Fruit fly (Drosophila melanogaster) whole organism, embryonic: ENCODE measurements around the gene CG43332.

Source experiments
- Aef1 ChIP-seq: fragments of 200-800 bp; sonication (Bioruptor generic); IDR thresholded peaks from 3 replicates; pipeline ENCODE4 v1.3.6; 2022; ENCODE audit warnings: missing biosample characterization, missing genetic modification characterization
- Blimp-1 ChIP-seq: fragments of 200-800 bp; sonication (Bioruptor generic); optimal IDR thresholded peaks from 3 replicates; lab custom pipeline; 2018; ENCODE audit warnings: missing biosample characterization, missing genetic modification characterization, mild to moderate bottlenecking, moderate library complexity, missing genetic modification reagents
- CG11247 ChIP-seq: fragments of 200-800 bp; sonication (Bioruptor generic); IDR thresholded peaks from 2 replicates; pipeline ENCODE4 v1.3.6; 2022; ENCODE audit warnings: missing biosample characterization, missing genetic modification characterization
- CG11560 ChIP-seq: fragments of 200-800 bp; sonication (Bioruptor generic); IDR thresholded peaks from 3 replicates; pipeline ENCODE4 v1.3.6; 2022; ENCODE audit warnings: missing biosample characterization, missing genetic modification characterization
- CG12071 ChIP-seq: fragments of 200-800 bp; sonication (Bioruptor generic); optimal IDR thresholded peaks from 3 replicates; lab custom pipeline; 2018; ENCODE audit warnings: missing biosample characterization, mild to moderate bottlenecking, missing genetic modification characterization
- CG12236 ChIP-seq: fragments of 200-800 bp; sonication (Bioruptor generic); optimal IDR thresholded peaks from 2 replicates; lab custom pipeline; 2016; ENCODE audit warnings: missing biosample characterization, missing genetic modification characterization
- CG12659 ChIP-seq: fragments of 200-800 bp; sonication (Bioruptor generic); optimal IDR thresholded peaks from 3 replicates; lab custom pipeline; 2017; ENCODE audit warnings: mild to moderate bottlenecking, missing biosample characterization, missing genetic modification reagents, missing genetic modification characterization
- CG13775 ChIP-seq: fragments of 200-800 bp; sonication (Bioruptor generic); optimal IDR thresholded peaks from 3 replicates; lab custom pipeline; 2017; ENCODE audit warnings: missing biosample characterization, mild to moderate bottlenecking, missing genetic modification characterization
- CG14014 ChIP-seq: fragments of 200-800 bp; sonication (Bioruptor generic); IDR thresholded peaks from 2 replicates; pipeline ENCODE4 v1.3.6; 2022; ENCODE audit warnings: missing biosample characterization, missing genetic modification characterization
- CG15601 ChIP-seq: fragments of 200-800 bp; sonication (Bioruptor generic); optimal IDR thresholded peaks from 3 replicates; lab custom pipeline; 2019; ENCODE audit warnings: missing biosample characterization, mild to moderate bottlenecking, missing genetic modification characterization, moderate library complexity
- CG17612 ChIP-seq: fragments of 200-800 bp; sonication (Bioruptor generic); IDR thresholded peaks from 2 replicates; pipeline ENCODE4 v1.3.6; 2022; ENCODE audit warnings: missing biosample characterization, missing genetic modification characterization
- CG1792 ChIP-seq: fragments of 200-800 bp; sonication (Bioruptor generic); optimal IDR thresholded peaks from 2 replicates; lab custom pipeline; 2016; ENCODE audit warnings: missing biosample characterization, missing genetic modification characterization
- CG2875 ChIP-seq: fragments of 200-800 bp; sonication (Bioruptor generic); optimal IDR thresholded peaks from 2 replicates; lab custom pipeline; 2017; ENCODE audit warnings: missing biosample characterization, mild to moderate bottlenecking, missing genetic modification characterization, missing genetic modification reagents
- CG31224 ChIP-seq: fragments of 200-800 bp; sonication (Bioruptor generic); IDR thresholded peaks from 2 replicates; pipeline ENCODE4 v1.3.6; 2022; ENCODE audit warnings: missing biosample characterization, missing genetic modification characterization
- CG31365 ChIP-seq: fragments of 200-800 bp; sonication (Bioruptor generic); optimal IDR thresholded peaks from 2 replicates; lab custom pipeline; 2018; ENCODE audit warnings: missing biosample characterization, mild to moderate bottlenecking, missing genetic modification characterization
- CG3847 ChIP-seq: fragments of 200-800 bp; sonication (Bioruptor generic); IDR thresholded peaks from 2 replicates; pipeline ENCODE4 v1.3.6; 2022; ENCODE audit warnings: missing biosample characterization, missing genetic modification characterization
- CG7357 ChIP-seq: fragments of 200-800 bp; sonication (Bioruptor generic); IDR thresholded peaks from 3 replicates; pipeline ENCODE4 v1.3.6; 2022; ENCODE audit warnings: missing biosample characterization, missing genetic modification characterization
- CG7745 ChIP-seq: fragments of 200-800 bp; sonication (Bioruptor generic); optimal IDR thresholded peaks from 2 replicates; lab custom pipeline; 2018; ENCODE audit warnings: missing biosample characterization, mild to moderate bottlenecking, missing genetic modification characterization, moderate library complexity
- CG7839 ChIP-seq: fragments of 200-800 bp; sonication (Bioruptor generic); optimal IDR thresholded peaks from 3 replicates; lab custom pipeline; 2018; ENCODE audit warnings: missing biosample characterization, mild to moderate bottlenecking, missing genetic modification characterization, moderate library complexity
- CG7963 ChIP-seq: fragments of 200-800 bp; sonication (Bioruptor generic); IDR thresholded peaks from 3 replicates; pipeline ENCODE4 v1.3.6; 2022; ENCODE audit warnings: missing biosample characterization, missing genetic modification characterization; ENCODE audit not compliant: partially characterized antibody
- CG9876 ChIP-seq: fragments of 200-800 bp; sonication (Bioruptor generic); optimal IDR thresholded peaks from 2 replicates; lab custom pipeline; 2016; ENCODE audit warnings: missing biosample characterization, missing genetic modification characterization
- CrebB ChIP-seq: fragments of 200-800 bp; sonication (Bioruptor generic); optimal IDR thresholded peaks from 3 replicates; lab custom pipeline; 2018; ENCODE audit warnings: missing biosample characterization, mild to moderate bottlenecking, missing genetic modification characterization
- Dbx ChIP-seq: fragments of 200-800 bp; sonication (Bioruptor generic); IDR thresholded peaks from 3 replicates; pipeline ENCODE4 v1.3.6; 2022; ENCODE audit warnings: missing biosample characterization, missing genetic modification characterization
- Dip2 ChIP-seq: fragments of 200-800 bp; sonication (Bioruptor generic); IDR thresholded peaks from 2 replicates; pipeline ENCODE4 v1.3.6; 2022; ENCODE audit warnings: missing biosample characterization, missing genetic modification characterization
- Ets65A ChIP-seq: fragments of 200-800 bp; sonication (Bioruptor generic); peaks from one replicate; lab custom pipeline; 2016; ENCODE audit warnings: missing biosample characterization, missing genetic modification characterization
- H2.0 ChIP-seq: fragments of 200-800 bp; sonication (Bioruptor generic); IDR thresholded peaks from 2 replicates; pipeline ENCODE4 v1.3.6; 2022; ENCODE audit warnings: missing biosample characterization, missing genetic modification characterization
- Hand ChIP-seq: fragments of 200-800 bp; sonication (Bioruptor generic); optimal IDR thresholded peaks from 2 replicates; lab custom pipeline; 2017; ENCODE audit warnings: mild to moderate bottlenecking, missing biosample characterization, missing genetic modification reagents, missing genetic modification characterization
- MESR4 ChIP-seq: fragments of 200-800 bp; sonication (Bioruptor generic); optimal IDR thresholded peaks from 2 replicates; lab custom pipeline; 2018; ENCODE audit warnings: missing biosample characterization, mild to moderate bottlenecking, missing genetic modification characterization, moderate library complexity
- Oaz ChIP-seq: fragments of 200-800 bp; sonication (Bioruptor generic); IDR thresholded peaks from 2 replicates; pipeline ENCODE4 v1.3.6; 2022; ENCODE audit warnings: missing biosample characterization, missing genetic modification characterization
- Optix ChIP-seq: fragments of 200-800 bp; sonication (Bioruptor generic); IDR thresholded peaks from 3 replicates; pipeline ENCODE4 v1.3.6; 2022; ENCODE audit warnings: missing biosample characterization, missing genetic modification characterization
- Scr ChIP-seq: fragments of 200-800 bp; sonication (Bioruptor generic); IDR thresholded peaks from 2 replicates; pipeline ENCODE4 v1.3.6; 2022; ENCODE audit warnings: missing biosample characterization, missing genetic modification characterization; ENCODE audit not compliant: partially characterized antibody
- Sin3A ChIP-seq: fragments of >200 bp; optimal IDR thresholded peaks from 2 replicates; lab custom pipeline; 2018
- Sox102F ChIP-seq: fragments of 200-800 bp; sonication (Bioruptor generic); optimal IDR thresholded peaks from 2 replicates; lab custom pipeline; 2018; ENCODE audit warnings: missing biosample characterization, mild to moderate bottlenecking, missing genetic modification characterization, moderate library complexity
- Sry-δ ChIP-seq: fragments of 200-800 bp; sonication (Bioruptor generic); optimal IDR thresholded peaks from 2 replicates; lab custom pipeline; 2016; ENCODE audit warnings: missing biosample characterization, missing genetic modification characterization
- Xrp1 ChIP-seq: fragments of 200-800 bp; sonication (Bioruptor generic); IDR thresholded peaks from 2 replicates; pipeline ENCODE4 v1.3.6; 2022; ENCODE audit warnings: missing biosample characterization, missing genetic modification characterization
- al ChIP-seq: fragments of 200-800 bp; sonication (Bioruptor generic); IDR thresholded peaks from 2 replicates; pipeline ENCODE4 v1.3.6; 2022; ENCODE audit warnings: missing biosample characterization, missing genetic modification characterization
- cad ChIP-seq: fragments of >200 bp; optimal IDR thresholded peaks from 2 replicates; lab custom pipeline; 2017; ENCODE audit warnings: missing biosample characterization, missing genetic modification characterization
- caup ChIP-seq: fragments of 200-800 bp; sonication (Bioruptor generic); optimal IDR thresholded peaks from 3 replicates; lab custom pipeline; 2017; ENCODE audit warnings: missing biosample characterization, mild to moderate bottlenecking, missing genetic modification characterization, moderate library complexity; ENCODE audit not compliant: severe bottlenecking
- ci ChIP-seq: fragments of 200-800 bp; sonication (Bioruptor generic); IDR thresholded peaks from 3 replicates; pipeline ENCODE4 v1.3.6; 2022; ENCODE audit warnings: missing biosample characterization, missing genetic modification characterization
- cwo ChIP-seq: fragments of 200-800 bp; sonication (Bioruptor generic); optimal IDR thresholded peaks from 3 replicates; lab custom pipeline; 2017; ENCODE audit warnings: missing biosample characterization, missing genetic modification characterization, mild to moderate bottlenecking, moderate library complexity, missing genetic modification reagents
- dimm ChIP-seq: fragments of 200-800 bp; sonication (Bioruptor generic); IDR thresholded peaks from 2 replicates; pipeline ENCODE4 v1.3.6; 2022; ENCODE audit warnings: missing biosample characterization, missing genetic modification characterization
- exex ChIP-seq: fragments of 200-800 bp; sonication (Bioruptor generic); optimal IDR thresholded peaks from 4 replicates; lab custom pipeline; 2018; ENCODE audit warnings: missing biosample characterization, mild to moderate bottlenecking, missing genetic modification characterization, moderate library complexity
- ham ChIP-seq: fragments of 200-800 bp; sonication (Bioruptor generic); IDR thresholded peaks from 2 replicates; pipeline ENCODE4 v1.3.6; 2022; ENCODE audit warnings: missing biosample characterization, missing genetic modification characterization
- hb ChIP-seq: fragments of 200-800 bp; sonication (Bioruptor generic); IDR thresholded peaks from 3 replicates; pipeline ENCODE4 v1.3.6; 2022; ENCODE audit warnings: missing biosample characterization, missing genetic modification characterization; ENCODE audit not compliant: partially characterized antibody
- jumu ChIP-seq: fragments of 200-800 bp; sonication (Bioruptor generic); optimal IDR thresholded peaks from 3 replicates; lab custom pipeline; 2016; ENCODE audit warnings: missing biosample characterization, missing genetic modification characterization
- klu ChIP-seq: fragments of 200-800 bp; sonication (Bioruptor generic); IDR thresholded peaks from 2 replicates; pipeline ENCODE4 v1.3.6; 2022; ENCODE audit warnings: missing biosample characterization, missing genetic modification characterization
- peb ChIP-seq: fragments of 200-800 bp; sonication (Bioruptor generic); IDR thresholded peaks from 2 replicates; pipeline ENCODE4 v1.3.6; 2022; ENCODE audit warnings: missing biosample characterization, missing genetic modification characterization
- pho ChIP-seq: fragments of 200-800 bp; sonication (Bioruptor generic); optimal IDR thresholded peaks from 2 replicates; lab custom pipeline; 2016; ENCODE audit warnings: missing biosample characterization, missing genetic modification characterization
- sqz ChIP-seq: fragments of 200-800 bp; sonication (Bioruptor generic); optimal IDR thresholded peaks from 3 replicates; lab custom pipeline; 2018; ENCODE audit warnings: missing biosample characterization, mild to moderate bottlenecking, missing genetic modification characterization
- zen ChIP-seq: fragments of 200-800 bp; sonication (Bioruptor generic); optimal IDR thresholded peaks from 3 replicates; lab custom pipeline; 2018; ENCODE audit warnings: missing biosample characterization, mild to moderate bottlenecking, missing genetic modification characterization, moderate library complexity

Gene CG43332

DNA sequence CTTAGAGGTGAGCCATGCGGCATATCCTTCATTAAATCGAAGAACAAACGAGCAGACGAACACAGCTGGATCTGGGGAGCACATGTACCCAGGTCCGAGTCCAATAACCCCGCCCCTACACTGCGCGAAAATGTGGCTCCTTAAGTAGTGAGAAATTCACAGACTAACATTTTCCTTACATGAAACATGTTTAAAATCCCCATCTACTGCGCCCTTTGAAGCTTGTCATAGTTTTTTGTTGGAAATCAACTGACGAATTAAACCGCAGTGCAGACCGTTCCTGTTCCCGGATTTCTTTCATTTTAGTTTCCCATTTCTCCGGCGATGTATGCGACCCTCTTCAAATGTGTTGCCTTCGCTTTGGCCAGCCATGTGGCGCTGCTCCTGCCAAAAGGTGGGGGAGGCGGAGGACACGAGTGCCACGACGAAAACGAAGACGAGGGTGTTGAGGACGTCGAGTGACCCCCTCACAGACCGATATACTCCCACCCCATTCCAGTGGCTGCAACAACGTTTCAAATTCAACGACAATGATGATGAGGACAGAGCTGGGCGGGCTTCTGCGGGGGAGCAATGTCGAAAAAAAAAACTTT is 40.2 kb downstream of the CG43332 start (continued):
- peak; percentile 64 for TF ChIP-seq Aef1 (GFP tag; lab: Robert Waterston, UW)
- TF ChIP-seq CG11560 (tag; lab: Robert Waterston, UW) = no peak
- peak; percentile 74 for TF ChIP-seq Optix
- peak; percentile 59 for TF ChIP-seq H2.0 (GFP tag; lab: Robert Waterston, UW)
- no peak for TF ChIP-seq CG7963 (GFP tag; lab: Robert Waterston, UW)
- TF ChIP-seq Sin3A (lab: Kevin White, UChicago) = no peak
- no peak for TF ChIP-seq CrebB (tag; lab: Kevin White, UChicago)
- peak; percentile 66 for TF ChIP-seq Oaz (GFP tag; lab: Robert Waterston, UW)
- peak; percentile 68 for TF ChIP-seq Sox102F (GFP tag; lab: Kevin White, UChicago)
- no peak for TF ChIP-seq MESR4 (GFP tag; lab: Kevin White, UChicago)
- peak; percentile 69 for TF ChIP-seq CG7839 (tag; lab: Kevin White, UChicago)
- TF ChIP-seq dimm (GFP tag; lab: Robert Waterston, UW) = 0 out of 2 replicates have a peak, but pooled peaks have one; percentile 19
- TF ChIP-seq pho (GFP tag; lab: Kevin White, UChicago) = no peak
- peak; percentile 70; the same call in 2 of the 3 replicates for TF ChIP-seq CG7357
- no peak for TF ChIP-seq CG17612 (GFP tag; lab: Robert Waterston, UW)
- peak; percentile 28 for TF ChIP-seq jumu (GFP tag; lab: Kevin White, UChicago)
- 0 out of 2 replicates have a peak, but pooled peaks have one; percentile 25 for TF ChIP-seq ham
- TF ChIP-seq CG1792 = no peak
- TF ChIP-seq CG31365 (tag; lab: Kevin White, UChicago) = peak; percentile 50
- no peak for TF ChIP-seq hb (GFP tag; lab: Robert Waterston, UW)
- peak; percentile 93 for TF ChIP-seq Ets65A (GFP tag; lab: Kevin White, UChicago)
- no peak for TF ChIP-seq cad
- no peak; the same call in 1 of the 2 replicates for TF ChIP-seq al
- TF ChIP-seq Xrp1 (GFP tag; lab: Robert Waterston, UW) = peak; percentile 77; the same call in 1 of the 2 replicates
- peak; percentile 49 for TF ChIP-seq CG15601
- TF ChIP-seq CG2875 (GFP tag; lab: Kevin White, UChicago) = peak; percentile 17
- peak; percentile 70 for TF ChIP-seq Blimp-1 (GFP tag; lab: Kevin White, UChicago)
- peak; percentile 74 for TF ChIP-seq Hand (GFP tag; lab: Kevin White, UChicago)
- peak; percentile 61 for TF ChIP-seq caup
- peak; percentile 58 for TF ChIP-seq CG12071
- no peak for TF ChIP-seq CG12236
- TF ChIP-seq CG7745 (tag; lab: Kevin White, UChicago) = no peak
- TF ChIP-seq CG11247 (GFP tag; lab: Robert Waterston, UW) = peak; percentile 65
- TF ChIP-seq exex (tag; lab: Kevin White, UChicago) = peak; percentile 15
- peak; percentile 87 for TF ChIP-seq ci
- TF ChIP-seq zen = no peak
- TF ChIP-seq CG9876 (GFP tag; lab: Kevin White, UChicago) = no peak
- TF ChIP-seq CG31224 = peak; percentile 32; the same call in 1 of the 2 replicates
- TF ChIP-seq CG12659 (GFP tag; lab: Kevin White, UChicago) = peak; percentile 41
- peak; percentile 64 for TF ChIP-seq cwo
- peak; percentile 12 for TF ChIP-seq sqz (GFP tag; lab: Kevin White, UChicago)
- no peak for TF ChIP-seq klu (GFP tag; lab: Robert Waterston, UW)
- no peak for TF ChIP-seq Dip2
- no peak for TF ChIP-seq Sry-δ (GFP tag; lab: Kevin White, UChicago)
- TF ChIP-seq CG14014 (GFP tag; lab: Robert Waterston, UW) = peak; percentile 73
- peak; percentile 71; the same call in 2 of the 3 replicates for TF ChIP-seq Dbx (GFP tag; lab: Robert Waterston, UW)
- TF ChIP-seq Scr (GFP tag; lab: Robert Waterston, UW) = no peak
- no peak for TF ChIP-seq CG13775 (GFP tag; lab: Kevin White, UChicago)
- 0 out of 2 replicates have a peak, but pooled peaks have one; percentile 20 for TF ChIP-seq peb (GFP tag; lab: Robert Waterston, UW)
- TF ChIP-seq CG3847 (GFP tag; lab: Robert Waterston, UW) = peak; percentile 49
